Worm (Caenorhabditis elegans) whole organism, early embryonic: ENCODE data around the gene C37H5.13.

Source experiments
- B0310.2 ChIP-seq: sonication (generic microtip); optimal IDR thresholded peaks from 2 replicates; lab custom pipeline; 2016; ENCODE audit warnings: mild to moderate bottlenecking, missing genetic modification characterization, missing compliant biosample characterization
- F13C5.2 ChIP-seq: sonication (generic microtip); optimal IDR thresholded peaks from 2 replicates; lab custom pipeline; 2017; ENCODE audit warnings: mild to moderate bottlenecking, missing genetic modification characterization, inconsistent platforms, missing compliant biosample characterization
- aly-1 ChIP-seq: sonication (generic microtip); optimal IDR thresholded peaks from 2 replicates; lab custom pipeline; 2016; ENCODE audit warnings: missing genetic modification characterization, missing compliant biosample characterization
- ama-1 ChIP-seq: fragments of 150-350 bp; optimal IDR thresholded peaks from 2 replicates; lab custom pipeline; 2014
- ceh-13 ChIP-seq: fragments of 200-800 bp; sonication (Bioruptor generic); optimal IDR thresholded peaks from 2 replicates; lab custom pipeline; 2018; ENCODE audit warnings: mild to moderate bottlenecking, missing genetic modification characterization, missing compliant biosample characterization
- ceh-36 ChIP-seq: sonication (generic microtip); optimal IDR thresholded peaks from 2 replicates; lab custom pipeline; 2016; ENCODE audit warnings: missing genetic modification characterization, inconsistent platforms, missing compliant biosample characterization
- ets-7 ChIP-seq: sonication (generic microtip); optimal IDR thresholded peaks from 2 replicates; lab custom pipeline; 2016; ENCODE audit warnings: missing genotype, missing genetic modification characterization, missing compliant biosample characterization
- flt-1 ChIP-seq: fragments of 200-800 bp; sonication (Bioruptor generic); IDR thresholded peaks from 2 replicates; pipeline ENCODE4 v1.3.6; 2022; ENCODE audit warnings: missing genetic modification characterization, missing compliant biosample characterization
- hmbx-1 ChIP-seq: sonication (generic microtip); optimal IDR thresholded peaks from 2 replicates; lab custom pipeline; 2016; ENCODE audit warnings: mild to moderate bottlenecking, missing genetic modification characterization, missing compliant biosample characterization
- hmg-4 ChIP-seq: fragments of 200-800 bp; sonication (Bioruptor generic); optimal IDR thresholded peaks from 2 replicates; lab custom pipeline; 2018; ENCODE audit warnings: mild to moderate bottlenecking, missing genetic modification characterization, missing compliant biosample characterization
- hnd-1 ChIP-seq: sonication (generic microtip); optimal IDR thresholded peaks from 2 replicates; lab custom pipeline; 2016; ENCODE audit warnings: missing genetic modification characterization, missing compliant biosample characterization
- pes-1 ChIP-seq: fragments of 200-800 bp; sonication (Bioruptor generic); IDR thresholded peaks from 2 replicates; pipeline ENCODE4 v1.3.6; 2022; ENCODE audit warnings: missing genetic modification reagents, missing genetic modification characterization, missing compliant biosample characterization
- scrt-1 ChIP-seq: fragments of 200-800 bp; sonication (Bioruptor generic); IDR thresholded peaks from 2 replicates; pipeline ENCODE4 v1.3.6; 2022; ENCODE audit warnings: missing genetic modification characterization, missing compliant biosample characterization
- sea-1 ChIP-seq: fragments of 200-800 bp; sonication (Bioruptor generic); conservative IDR thresholded peaks from 2 replicates; pipeline ENCODE4 v1.3.6; 2022; ENCODE audit warnings: missing genetic modification characterization, missing compliant biosample characterization
- tbx-11 ChIP-seq: fragments of 200-800 bp; sonication (Bioruptor generic); IDR thresholded peaks from 2 replicates; pipeline ENCODE4 v1.3.6; 2022; ENCODE audit warnings: missing genetic modification characterization, missing compliant biosample characterization
- tbx-37 ChIP-seq: fragments of 200-800 bp; sonication (Bioruptor generic); conservative IDR thresholded peaks from 2 replicates; pipeline ENCODE4 v1.3.6; 2022; ENCODE audit warnings: missing genetic modification reagents, missing genetic modification characterization, missing compliant biosample characterization
- tra-4 ChIP-seq: sonication (generic microtip); optimal IDR thresholded peaks from 2 replicates; lab custom pipeline; 2017; ENCODE audit warnings: missing genetic modification characterization, missing compliant biosample characterization

C37H5.13 gene

DNA sequence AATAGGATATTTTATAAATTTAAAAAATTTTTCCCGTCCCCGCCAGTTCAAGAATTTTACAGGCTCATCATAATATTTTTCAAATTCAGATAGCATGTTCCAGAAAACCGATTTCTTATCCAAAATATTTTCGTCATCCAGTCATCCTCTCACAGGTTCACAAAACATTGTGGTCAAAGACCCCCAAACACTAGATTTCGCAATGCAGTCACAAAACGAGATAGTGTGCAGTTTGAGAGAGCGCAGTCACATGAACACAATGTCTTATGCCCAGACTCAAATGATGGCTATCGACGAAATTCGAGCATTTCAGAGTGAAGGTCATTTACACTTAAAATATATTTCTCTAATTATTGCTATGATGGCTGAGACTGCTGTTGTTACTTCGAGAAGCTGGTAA is 18.2 kb downstream of the C37H5.13 start, which contains the start of gene abhd-5.2:
Gene abhd-5.2, plus strand, starts transcription at position 95 of the 400 bp plus-strand sequence.
- no peak for TF ChIP-seq hmbx-1 (tag; lab: Kevin White, UChicago)
- no peak for TF ChIP-seq scrt-1 (GFP tag; lab: Robert Waterston, UW)
- no peak for TF ChIP-seq sea-1
- TF ChIP-seq B0310.2 (tag; lab: Kevin White, UChicago) = no peak
- no peak for TF ChIP-seq hnd-1
- TF ChIP-seq ets-7 (tag; lab: Kevin White, UChicago) = no peak
- no peak for TF ChIP-seq flt-1
- no peak for TF ChIP-seq ceh-36 (tag; lab: Kevin White, UChicago)
- no peak for TF ChIP-seq ceh-13
- no peak for TF ChIP-seq pes-1 (GFP tag; lab: Robert Waterston, UW)
- TF ChIP-seq aly-1 = no peak
- no peak for TF ChIP-seq tbx-11 (GFP tag; lab: Robert Waterston, UW)
- no peak for TF ChIP-seq ama-1 (lab: Kevin White, UChicago)
- no peak for TF ChIP-seq tra-4 (tag; lab: Kevin White, UChicago)

- no peak for TF ChIP-seq tbx-37 (GFP tag; lab: Robert Waterston, UW)
- TF ChIP-seq tra-4 (tag; lab: Kevin White, UChicago) = no peak
- no peak for TF ChIP-seq scrt-1 (GFP tag; lab: Robert Waterston, UW)
- no peak for TF ChIP-seq ceh-36 (tag; lab: Kevin White, UChicago)
- no peak for TF ChIP-seq ama-1 (lab: Kevin White, UChicago)
- no peak for TF ChIP-seq B0310.2 (tag; lab: Kevin White, UChicago)
- no peak for TF ChIP-seq hnd-1
- TF ChIP-seq tbx-11 (GFP tag; lab: Robert Waterston, UW) = no peak
- no peak for TF ChIP-seq F13C5.2 (tag; lab: Kevin White, UChicago)
- no peak for TF ChIP-seq hmbx-1 (tag; lab: Kevin White, UChicago)
- no peak for TF ChIP-seq sea-1
- no peak for TF ChIP-seq pes-1 (GFP tag; lab: Robert Waterston, UW)
- no peak for TF ChIP-seq hmg-4
- no peak for TF ChIP-seq flt-1
Observed at ce11 chrV:4842544-4842943, 20.2 kb downstream of the C37H5.13 start, which contains the start of the genes cwp-2 and cwp-3. Gene cwp-2 (minus strand): TSS chrV:4842644. Gene cwp-3 (plus strand): TSS chrV:4842836.

DNA sequence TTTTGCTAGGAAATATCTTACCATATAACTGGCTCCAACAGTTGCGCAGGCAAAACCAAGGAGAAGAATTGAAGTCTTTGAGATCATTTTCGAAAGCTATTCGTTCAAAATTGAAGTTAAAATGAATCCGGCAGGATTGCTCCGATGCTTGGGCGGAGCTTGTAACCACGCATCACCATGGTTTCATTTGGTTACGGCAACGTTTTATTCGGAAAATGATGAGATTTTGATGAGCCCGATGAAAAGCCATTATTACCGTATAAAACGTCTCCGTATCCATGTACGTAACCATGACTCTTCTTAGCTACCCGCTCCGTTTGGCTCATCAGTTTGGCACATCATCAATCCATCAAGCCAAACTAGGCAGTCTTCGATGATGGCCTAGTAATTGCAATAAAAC is 21.6 kb downstream of the C37H5.13 start, which contains the start of gene cwp-1:
Gene cwp-1, minus strand, starts transcription at position 101 of the 400 bp plus-strand sequence.
- TF ChIP-seq flt-1 (no peak), hmg-4 (no peak), hnd-1 (no peak), ceh-36 (tag; lab: Kevin White, UChicago) (no peak), aly-1 (no peak), tbx-37 (GFP tag; lab: Robert Waterston, UW) (no peak), ets-7 (tag; lab: Kevin White, UChicago) (no peak), F13C5.2 (tag; lab: Kevin White, UChicago) (no peak), ceh-13 (no peak)

DNA sequence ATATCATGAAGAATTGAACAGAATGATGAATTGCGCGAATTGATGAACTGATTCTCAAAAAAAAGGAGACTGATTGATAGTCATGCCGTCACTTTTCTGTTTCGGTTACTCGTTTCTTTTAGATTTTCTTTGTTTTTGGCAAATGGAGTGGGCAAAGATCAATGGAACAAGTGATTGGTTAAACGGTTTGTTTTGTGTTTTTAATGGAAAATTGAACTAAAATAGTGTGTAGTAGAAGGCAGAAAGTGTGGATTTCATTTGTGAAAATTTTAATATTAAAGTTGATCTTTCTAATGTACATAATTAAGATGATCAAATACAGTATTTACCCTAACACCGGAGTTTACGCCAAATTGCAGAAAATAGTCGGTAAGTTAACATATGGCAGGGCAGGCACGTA is 22.9 kb downstream of the C37H5.13 start, which contains the start of gene nas-9:
Gene nas-9, minus strand, starts transcription at position 101 of the 400 bp plus-strand sequence.
- no peak for TF ChIP-seq hmbx-1 (tag; lab: Kevin White, UChicago)
- TF ChIP-seq hmg-4 = no peak
- no peak for TF ChIP-seq hnd-1
- TF ChIP-seq flt-1 = no peak
- no peak for TF ChIP-seq tbx-11 (GFP tag; lab: Robert Waterston, UW)
- no peak for TF ChIP-seq ama-1 (lab: Kevin White, UChicago)
- TF ChIP-seq tra-4 (tag; lab: Kevin White, UChicago) = no peak
- no peak for TF ChIP-seq sea-1
- no peak for TF ChIP-seq B0310.2 (tag; lab: Kevin White, UChicago)
- no peak for TF ChIP-seq ceh-36 (tag; lab: Kevin White, UChicago)
- no peak for TF ChIP-seq tbx-37 (GFP tag; lab: Robert Waterston, UW)

ce11 chrV:4834277-4834676 is 28.5 kb downstream of the C37H5.13 start, which contains the start of gene C37H5.14:
Gene C37H5.14 (minus strand): TSS chrV:4834377.
- no peak for TF ChIP-seq hmg-4
- no peak for TF ChIP-seq ama-1 (lab: Kevin White, UChicago)
- no peak for TF ChIP-seq ceh-13
- no peak for TF ChIP-seq tra-4 (tag; lab: Kevin White, UChicago)
- TF ChIP-seq scrt-1 (GFP tag; lab: Robert Waterston, UW) = no peak
- no peak for TF ChIP-seq aly-1
- no peak for TF ChIP-seq ets-7 (tag; lab: Kevin White, UChicago)
- TF ChIP-seq B0310.2 (tag; lab: Kevin White, UChicago) = no peak
- TF ChIP-seq ceh-36 (tag; lab: Kevin White, UChicago) = no peak
- TF ChIP-seq flt-1 = no peak
- no peak for TF ChIP-seq pes-1 (GFP tag; lab: Robert Waterston, UW)
- TF ChIP-seq tbx-11 (GFP tag; lab: Robert Waterston, UW) = no peak
- no peak for TF ChIP-seq tbx-37 (GFP tag; lab: Robert Waterston, UW)
- TF ChIP-seq F13C5.2 (tag; lab: Kevin White, UChicago) = no peak
- TF ChIP-seq sea-1 = no peak
- TF ChIP-seq hmbx-1 (tag; lab: Kevin White, UChicago) = no peak
- no peak for TF ChIP-seq hnd-1

DNA sequence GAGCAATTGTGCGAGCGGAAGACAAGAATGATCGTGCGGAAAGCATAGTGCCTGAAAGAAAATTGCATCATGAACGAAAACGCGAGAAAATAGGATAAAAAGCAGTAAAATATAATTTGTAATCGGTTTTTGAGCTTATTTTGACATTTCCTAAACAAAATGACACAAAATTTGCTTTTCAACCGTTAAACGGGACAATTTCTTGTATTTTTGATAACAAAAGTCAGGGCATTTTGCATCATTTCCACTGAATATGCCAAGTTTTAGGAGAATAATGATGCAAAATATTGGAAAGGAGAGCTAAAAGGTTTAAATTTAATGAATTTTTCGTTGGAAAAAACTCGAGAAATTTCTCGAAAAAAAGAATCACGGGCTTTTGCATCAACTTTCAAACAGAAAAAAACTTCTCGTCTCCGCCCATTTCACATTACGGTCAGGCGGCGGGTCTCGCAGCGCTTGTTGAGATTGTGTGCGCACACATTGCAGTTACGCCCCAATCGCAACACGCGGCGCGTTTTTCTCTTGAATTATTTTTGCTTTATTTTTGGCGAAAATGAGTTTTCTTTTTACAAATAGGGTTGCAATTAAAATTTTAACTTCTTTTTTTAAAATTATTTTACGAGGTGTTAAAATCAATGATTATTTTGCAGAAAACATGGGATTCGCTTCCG is 35.9 kb downstream of the C37H5.13 start, which contains the start of the genes hsp-6 and C37H5.5:
Gene hsp-6, minus strand, starts transcription at position 51 of the 671 bp plus-strand sequence.
Gene C37H5.5, plus strand, starts transcription at position 651 of the 671 bp plus-strand sequence.
- TF ChIP-seq F13C5.2 (tag; lab: Kevin White, UChicago) (peak; percentile 57), pes-1 (GFP tag; lab: Robert Waterston, UW) (peak; percentile 63; the same call in 1 of the 2 replicates), ceh-36 (tag; lab: Kevin White, UChicago) (no peak), tra-4 (tag; lab: Kevin White, UChicago) (no peak), tbx-37 (GFP tag; lab: Robert Waterston, UW) (no peak; the same call in 1 of the 2 replicates), aly-1 (no peak), ama-1 (lab: Kevin White, UChicago) (no peak), hmbx-1 (tag; lab: Kevin White, UChicago) (no peak), ceh-13 (no peak), hnd-1 (no peak), tbx-11 (GFP tag; lab: Robert Waterston, UW) (no peak), flt-1 (0 out of 2 replicates have a peak, but pooled peaks have one; percentile 7), hmg-4 (peak; percentile 25)
